Worm (Caenorhabditis elegans) whole organism, L1 larva: ENCODE measurements around the gene B0281.1.

ENCODE experiments used
- C04F5.9 ChIP-seq: sonication (generic microtip); optimal IDR thresholded peaks from 2 replicates; lab custom pipeline; 2016; ENCODE audit warnings: missing genetic modification characterization, missing compliant biosample characterization
- C16A3.4 ChIP-seq: fragments of 150-350 bp; optimal IDR thresholded peaks from 2 replicates; lab custom pipeline; 2014; ENCODE audit warnings: missing biosample characterization, missing genetic modification characterization
- C34B4.2 ChIP-seq: sonication (generic microtip); optimal IDR thresholded peaks from 2 replicates; lab custom pipeline; 2017; ENCODE audit warnings: mild to moderate bottlenecking, missing genetic modification characterization, missing compliant biosample characterization
- F16B12.6 ChIP-seq: fragments of 150-350 bp; optimal IDR thresholded peaks from 2 replicates; lab custom pipeline; 2014; ENCODE audit warnings: missing biosample characterization, missing genetic modification characterization
- alr-1 ChIP-seq: fragments of 200-800 bp; sonication (Bioruptor generic); optimal IDR thresholded peaks from 2 replicates; lab custom pipeline; 2018; ENCODE audit warnings: borderline replicate concordance, mild to moderate bottlenecking, missing genetic modification characterization, missing compliant biosample characterization
- aly-2 ChIP-seq: fragments of 150-350 bp; optimal IDR thresholded peaks from 2 replicates; lab custom pipeline; 2014; ENCODE audit warnings: missing biosample characterization, missing genetic modification characterization
- blmp-1 ChIP-seq: fragments of 150-350 bp; optimal IDR thresholded peaks from 2 replicates; lab custom pipeline; 2014; ENCODE audit warnings: missing biosample characterization, missing genetic modification characterization
- ceh-82 ChIP-seq, 3 experiments: fragments of 150-350 bp in 1 of 3; sonication (generic microtip) in 2 of 3; optimal IDR thresholded peaks; 2 replicates each; lab custom pipeline; 2014 to 2017; ENCODE audit warnings: missing biosample characterization in 3 of 3, missing genetic modification characterization in 3 of 3
- efl-1 ChIP-seq, 4 experiments: fragments of 150-350 bp; optimal IDR thresholded peaks in 3 of 4; peaks in 1 of 4; 1 replicate in 1 of 4; 2 replicates in 3 of 4; lab custom pipeline; 2014; ENCODE audit warnings: missing biosample characterization in 2 of 4, missing genetic modification characterization in 2 of 4, missing genetic modification reagents in 2 of 4
- egl-27 ChIP-seq, 2 experiments: fragments of 150-350 bp in 1 of 2; sonication (generic microtip); optimal IDR thresholded peaks; 3 replicates each; lab custom pipeline; 2017 to 2018; ENCODE audit warnings: missing biosample characterization in 2 of 2, missing genetic modification characterization in 2 of 2, missing genetic modification reagents in 2 of 2
- elt-2 ChIP-seq: sonication (generic microtip); optimal IDR thresholded peaks from 2 replicates; lab custom pipeline; 2016; ENCODE audit warnings: missing genetic modification characterization, mild to moderate bottlenecking, inconsistent platforms, missing compliant biosample characterization, missing genetic modification reagents
- fkh-10 ChIP-seq: sonication (generic microtip); optimal IDR thresholded peaks from 2 replicates; lab custom pipeline; 2017; ENCODE audit warnings: missing biosample characterization, missing genetic modification reagents, missing genetic modification characterization
- fkh-4 ChIP-seq: sonication (generic microtip); optimal IDR thresholded peaks from 2 replicates; lab custom pipeline; 2016; ENCODE audit warnings: missing compliant biosample characterization, missing genetic modification characterization, borderline replicate concordance
- fkh-8 ChIP-seq: sonication (generic microtip); optimal IDR thresholded peaks from 2 replicates; lab custom pipeline; 2016; ENCODE audit warnings: mild to moderate bottlenecking, missing genetic modification characterization, missing compliant biosample characterization
- hlh-17 ChIP-seq: fragments of 200-800 bp; sonication (Bioruptor generic); optimal IDR thresholded peaks from 2 replicates; lab custom pipeline; 2018; ENCODE audit warnings: missing genetic modification characterization, mild to moderate bottlenecking, missing compliant biosample characterization, moderate library complexity, borderline replicate concordance
- hlh-4 ChIP-seq: sonication (generic microtip); optimal IDR thresholded peaks from 2 replicates; lab custom pipeline; 2016; ENCODE audit warnings: mild to moderate bottlenecking, missing genetic modification characterization, missing compliant biosample characterization
- isw-1 ChIP-seq: fragments of 200-800 bp; sonication (Bioruptor generic); IDR thresholded peaks from 2 replicates; pipeline ENCODE4 v1.3.6; 2022; ENCODE audit warnings: missing genetic modification characterization, missing compliant biosample characterization
- jun-1 ChIP-seq: fragments of 150-350 bp; optimal IDR thresholded peaks from 2 replicates; lab custom pipeline; 2014; ENCODE audit warnings: missing biosample characterization, missing genetic modification reagents, missing genetic modification characterization
- lin-14 ChIP-seq: fragments of 200-800 bp; sonication (Bioruptor generic); optimal IDR thresholded peaks from 2 replicates; lab custom pipeline; 2018; ENCODE audit warnings: mild to moderate bottlenecking, missing genetic modification characterization, moderate library complexity, missing compliant biosample characterization
- lin-35 ChIP-seq, 2 experiments: fragments of 150-350 bp; optimal IDR thresholded peaks; 2 replicates each; lab custom pipeline; 2014; ENCODE audit warnings: missing biosample characterization in 2 of 2, missing genetic modification characterization in 2 of 2, missing genetic modification reagents in 2 of 2
- lin-39 ChIP-seq: fragments of 150-350 bp; optimal IDR thresholded peaks from 2 replicates; lab custom pipeline; 2014; ENCODE audit warnings: missing biosample characterization, missing genetic modification reagents, missing genetic modification characterization
- lir-3 ChIP-seq: sonication (generic microtip); optimal IDR thresholded peaks from 2 replicates; lab custom pipeline; 2016; ENCODE audit warnings: mild to moderate bottlenecking, missing genetic modification characterization, moderate library complexity, missing compliant biosample characterization; ENCODE audit not compliant: poor library complexity
- lsy-2 ChIP-seq, 2 experiments: fragments of 150-350 bp; optimal IDR thresholded peaks; 2 replicates each; lab custom pipeline; 2014; ENCODE audit warnings: missing biosample characterization in 2 of 2, missing genetic modification characterization in 2 of 2
- mab-9 ChIP-seq: fragments of 200-800 bp; sonication (Bioruptor generic); IDR thresholded peaks from 2 replicates; pipeline ENCODE4 v1.3.6; 2022; ENCODE audit warnings: missing genetic modification reagents, missing genetic modification characterization, missing compliant biosample characterization
- mdl-1 ChIP-seq, 2 experiments: fragments of 150-350 bp; optimal IDR thresholded peaks; 2 replicates each; lab custom pipeline; 2014 to 2017; ENCODE audit warnings: missing biosample characterization in 2 of 2, missing genetic modification characterization in 2 of 2, inconsistent platforms in 1 of 2
- mef-2 ChIP-seq: fragments of 150-350 bp; optimal IDR thresholded peaks from 2 replicates; lab custom pipeline; 2014; ENCODE audit warnings: missing biosample characterization, missing genetic modification characterization
- nhr-11 ChIP-seq: fragments of 150-350 bp; optimal IDR thresholded peaks from 2 replicates; lab custom pipeline; 2014; ENCODE audit warnings: missing biosample characterization, missing genetic modification characterization
- nhr-12 ChIP-seq: sonication (generic microtip); optimal IDR thresholded peaks from 2 replicates; lab custom pipeline; 2017; ENCODE audit warnings: missing biosample characterization, missing genetic modification characterization
- nhr-20 ChIP-seq: sonication (generic microtip); optimal IDR thresholded peaks from 2 replicates; lab custom pipeline; 2016; ENCODE audit warnings: mild to moderate bottlenecking, missing genetic modification characterization, missing compliant biosample characterization
- nhr-71 ChIP-seq: sonication (generic microtip); optimal IDR thresholded peaks from 2 replicates; lab custom pipeline; 2016; ENCODE audit warnings: mild to moderate bottlenecking, missing genetic modification characterization, moderate library complexity, missing compliant biosample characterization
- nhr-84 ChIP-seq: sonication (generic microtip); optimal IDR thresholded peaks from 2 replicates; lab custom pipeline; 2017; ENCODE audit warnings: missing biosample characterization, missing genetic modification characterization
- nhr-85 ChIP-seq: sonication (generic microtip); peaks from one replicate; lab custom pipeline; 2016; ENCODE audit warnings: missing genetic modification characterization, inconsistent platforms, missing compliant biosample characterization
- nhr-90 ChIP-seq: sonication (generic microtip); optimal IDR thresholded peaks from 2 replicates; lab custom pipeline; 2016; ENCODE audit warnings: mild to moderate bottlenecking, missing genetic modification characterization, missing compliant biosample characterization; ENCODE audit not compliant: poor library complexity
- pag-3 ChIP-seq: sonication (generic microtip); optimal IDR thresholded peaks from 2 replicates; lab custom pipeline; 2017; ENCODE audit warnings: missing genetic modification characterization, mild to moderate bottlenecking, missing compliant biosample characterization, antibody characterized with exemption, borderline replicate concordance; ENCODE audit not compliant: insufficient read depth
- pax-3 ChIP-seq: fragments of 200-800 bp; sonication (Bioruptor generic); optimal IDR thresholded peaks from 2 replicates; lab custom pipeline; 2018; ENCODE audit warnings: mild to moderate bottlenecking, missing genetic modification characterization, moderate library complexity, missing compliant biosample characterization
- snu-23 ChIP-seq: sonication (generic microtip); optimal IDR thresholded peaks from 2 replicates; lab custom pipeline; 2016; ENCODE audit warnings: missing genetic modification characterization, missing compliant biosample characterization
- sptf-1 ChIP-seq: fragments of 150-350 bp; optimal IDR thresholded peaks from 2 replicates; lab custom pipeline; 2014; ENCODE audit warnings: missing biosample characterization, missing genetic modification characterization
- tlp-1 ChIP-seq: fragments of 150-350 bp; optimal IDR thresholded peaks from 2 replicates; lab custom pipeline; 2014; ENCODE audit warnings: missing biosample characterization, missing genetic modification characterization
- unc-30 ChIP-seq: sonication (generic microtip); optimal IDR thresholded peaks from 2 replicates; lab custom pipeline; 2017; ENCODE audit warnings: missing biosample characterization, missing genetic modification characterization
- unc-98 ChIP-seq: fragments of 200-800 bp; sonication (Bioruptor generic); IDR thresholded peaks from 2 replicates; pipeline ENCODE4 v1.3.6; 2022; ENCODE audit warnings: missing genetic modification characterization, missing compliant biosample characterization
- vab-15 ChIP-seq: sonication (generic microtip); optimal IDR thresholded peaks from 2 replicates; lab custom pipeline; 2017; ENCODE audit warnings: missing genotype, mild to moderate bottlenecking, missing genetic modification characterization, missing compliant biosample characterization
- zag-1 ChIP-seq: fragments of 150-350 bp; optimal IDR thresholded peaks from 2 replicates; lab custom pipeline; 2014; ENCODE audit warnings: missing biosample characterization, missing genetic modification characterization
- zip-4 ChIP-seq: fragments of 200-800 bp; sonication (Bioruptor generic); optimal IDR thresholded peaks from 2 replicates; lab custom pipeline; 2018; ENCODE audit warnings: mild to moderate bottlenecking, missing genetic modification characterization, moderate library complexity, missing compliant biosample characterization
- ztf-11 ChIP-seq, 2 experiments: sonication (generic microtip); optimal IDR thresholded peaks; 2 replicates each; lab custom pipeline; 2016 to 2017; ENCODE audit warnings: missing genetic modification characterization in 2 of 2, missing biosample characterization in 1 of 2, missing compliant biosample characterization in 1 of 2
- ztf-4 ChIP-seq: fragments of 150-350 bp; optimal IDR thresholded peaks from 2 replicates; lab custom pipeline; 2014; ENCODE audit warnings: missing biosample characterization, missing genetic modification characterization

Gene B0281.1

DNA sequence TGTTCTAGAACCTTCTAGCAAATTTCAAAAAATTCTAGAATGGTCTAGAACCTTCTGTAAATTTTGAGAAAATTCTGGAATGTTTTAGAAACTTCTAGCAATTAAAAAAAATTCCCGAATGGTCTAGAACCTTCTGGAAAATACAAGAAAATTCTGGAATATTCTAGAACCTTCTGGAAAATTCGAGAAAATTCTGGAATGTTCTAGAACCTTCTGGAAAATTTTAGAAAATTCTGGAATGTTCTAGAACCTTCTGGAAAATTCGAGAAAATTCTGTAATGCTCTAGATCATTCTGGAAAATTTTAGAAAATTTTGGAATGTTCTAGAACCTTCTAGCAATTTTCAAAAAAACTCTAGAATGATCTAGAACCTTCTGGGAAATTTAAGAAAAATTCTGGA is 17.6 kb downstream of the B0281.1 start (continued):
- TF ChIP-seq zag-1 (no peak), isw-1 (GFP tag; lab: Robert Waterston, UW) (no peak)

DNA sequence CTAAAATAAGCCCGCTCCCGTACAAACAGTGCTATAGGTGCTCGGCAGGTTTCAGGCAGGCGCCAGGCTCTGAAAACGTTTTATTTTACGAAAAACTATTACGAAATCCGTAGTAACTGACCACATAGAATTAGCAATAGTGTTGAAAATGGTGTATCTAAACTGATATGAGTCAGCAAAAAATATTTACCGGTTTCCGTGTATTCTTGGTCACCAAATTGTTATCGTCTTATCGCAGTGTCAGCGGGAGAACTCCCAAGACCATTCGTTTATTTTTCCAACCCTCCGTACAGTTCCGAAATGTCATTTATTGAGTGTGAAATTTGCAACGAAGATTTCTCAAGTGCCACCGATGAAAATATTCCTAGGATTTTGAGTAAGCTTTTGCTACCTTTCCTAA is 19.4 kb downstream of the B0281.1 start, which contains the start of gene F43C11.8:
F43C11.8 (plus strand) TSS at position 301 of the 400 bp plus-strand sequence.
- TF ChIP-seq F16B12.6 (tag; lab: Kevin White, UChicago) (no peak), unc-30 (no peak), zip-4 (GFP tag; lab: Kevin White, UChicago) (no peak), nhr-85 (tag; lab: Kevin White, UChicago) (no peak), elt-2 (tag; lab: Kevin White, UChicago) (no peak), efl-1 (optimal IDR thresholded peaks at IDR 0.05; lab: Kevin White, UChicago) (no peak), efl-1 (GFP tag; optimal IDR thresholded peaks at IDR 0.05 in 1 of 2; lab: Kevin White, UChicago) (no peak), lsy-2 (tag; optimal IDR thresholded peaks at IDR 0.05; lab: Kevin White, UChicago) (no peak), ztf-4 (tag; lab: Kevin White, UChicago) (no peak), vab-15 (no peak), hlh-17 (no peak), nhr-12 (tag; lab: Kevin White, UChicago) (no peak), snu-23 (GFP tag; lab: Kevin White, UChicago) (no peak), tlp-1 (no peak), ztf-11 (tag; optimal IDR thresholded peaks at IDR 0.05; lab: Kevin White, UChicago) (no peak)

DNA sequence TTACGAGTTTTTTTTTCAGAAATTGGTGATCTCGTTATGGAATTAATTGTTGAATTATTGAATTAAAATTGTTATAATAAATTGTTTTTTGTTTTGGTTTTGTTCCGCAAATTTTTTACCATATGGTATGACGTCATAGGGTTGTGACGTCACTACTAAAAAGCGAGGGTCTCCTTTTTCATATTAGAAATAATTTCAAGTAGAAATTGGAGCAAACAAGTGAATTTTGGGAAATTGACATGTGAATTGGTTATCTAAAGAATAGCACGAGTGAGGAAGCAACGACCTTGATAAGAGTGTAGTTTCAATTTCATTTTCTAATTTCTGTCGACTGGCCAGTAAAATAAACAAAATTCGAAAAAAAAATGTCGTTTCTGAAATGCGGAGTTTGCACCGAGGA is 22.7 kb downstream of the B0281.1 start, which contains the start of gene F43C11.7:
F43C11.7 (plus strand) TSS at position 326 of the 400 bp plus-strand sequence.
- TF ChIP-seq snu-23 (GFP tag; lab: Kevin White, UChicago) (no peak), nhr-85 (tag; lab: Kevin White, UChicago) (no peak), mef-2 (tag; lab: Kevin White, UChicago) (no peak), C34B4.2 (tag; lab: Kevin White, UChicago) (no peak), lin-35 (GFP tag; optimal IDR thresholded peaks at IDR 0.05; lab: Kevin White, UChicago) (peak in 1 of 2 experiments; percentile 20), efl-1 (optimal IDR thresholded peaks at IDR 0.05; lab: Kevin White, UChicago) (no peak), efl-1 (GFP tag; optimal IDR thresholded peaks at IDR 0.05 in 1 of 2; lab: Kevin White, UChicago) (peak in 1 of 2 experiments; percentile 71), jun-1 (tag; lab: Kevin White, UChicago) (no peak), hlh-4 (tag; lab: Kevin White, UChicago) (no peak), nhr-90 (tag; lab: Kevin White, UChicago) (no peak), lin-14 (no peak), egl-27 (tag; optimal IDR thresholded peaks at IDR 0.05; lab: Kevin White, UChicago) (no peak), fkh-8 (tag; lab: Kevin White, UChicago) (no peak), zip-4 (GFP tag; lab: Kevin White, UChicago) (no peak), C04F5.9 (tag; lab: Kevin White, UChicago) (no peak), sptf-1 (tag; lab: Kevin White, UChicago) (no peak), fkh-10 (no peak), unc-98 (no peak), nhr-84 (tag; lab: Kevin White, UChicago) (no peak), lir-3 (tag; lab: Kevin White, UChicago) (no peak), pax-3 (tag; lab: Kevin White, UChicago) (no peak), aly-2 (tag; lab: Kevin White, UChicago) (no peak), alr-1 (tag; lab: Kevin White, UChicago) (no peak), hlh-17 (no peak), nhr-20 (tag; lab: Kevin White, UChicago) (peak; percentile 30), C16A3.4 (tag; lab: Kevin White, UChicago) (no peak), pag-3 (tag; lab: Kevin White, UChicago) (no peak), mab-9 (GFP tag; lab: Robert Waterston, UW) (no peak), ztf-11 (tag; optimal IDR thresholded peaks at IDR 0.05; lab: Kevin White, UChicago) (no peak), blmp-1 (no peak), fkh-4 (tag; lab: Kevin White, UChicago) (no peak), mdl-1 (tag; optimal IDR thresholded peaks at IDR 0.05; lab: Kevin White, UChicago) (no peak), ceh-82 (tag; optimal IDR thresholded peaks at IDR 0.05; lab: Kevin White, UChicago) (no peak), nhr-11 (no peak), elt-2 (tag; lab: Kevin White, UChicago) (peak; percentile 73), nhr-71 (tag; lab: Kevin White, UChicago) (peak; percentile 9), lin-39 (tag; lab: Kevin White, UChicago) (no peak)
